Worm (Caenorhabditis elegans): ENCODE results near the gene coq-3.

DNA sequence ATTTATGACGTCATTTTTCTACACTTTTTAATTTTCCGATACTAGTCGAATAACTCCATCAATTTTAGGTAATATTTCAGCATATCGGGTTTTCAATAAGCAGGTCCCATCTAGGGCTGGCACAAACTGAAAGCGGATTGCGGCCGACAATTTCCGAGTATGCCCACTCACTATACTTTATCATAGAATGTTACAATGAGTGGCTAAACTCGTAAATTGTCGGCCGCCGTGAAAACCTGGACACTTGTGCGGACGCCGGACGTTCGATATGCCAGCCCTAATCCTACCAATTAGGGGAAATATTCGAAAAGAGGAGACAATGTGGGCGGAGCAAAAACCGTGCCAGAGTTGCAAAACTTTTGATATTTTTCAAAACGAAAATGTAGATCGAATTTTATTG is 36.5 kb downstream of the coq-3 start:
- no peak for TF ChIP-seq che-1 (tag; optimal IDR thresholded peaks at IDR 0.05)
- TF ChIP-seq pha-4 (tag; optimal IDR thresholded peaks at IDR 0.05), result no peak
- TF ChIP-seq mec-3 (tag; optimal IDR thresholded peaks at IDR 0.05; ENCODE audit: borderline replicate concordance), result no peak
- no peak for TF ChIP-seq ama-1 (optimal IDR thresholded peaks at IDR 0.05)
- no peak for TF ChIP-seq hlh-30 (tag; optimal IDR thresholded peaks at IDR 0.05; ENCODE audit: insufficient read depth)
- no peak for TF ChIP-seq elt-2 (tag; optimal IDR thresholded peaks at IDR 0.05)
- no peak for TF ChIP-seq lin-11 (tag; optimal IDR thresholded peaks at IDR 0.05)

Measured in whole organism, late embryonic.